Fruit fly (Drosophila melanogaster) whole organism, embryonic: ENCODE data around the gene Lcp65Ae.

Experiments
- Antp ChIP-seq: fragments of 200-800 bp; sonication (Bioruptor generic); optimal IDR thresholded peaks from 3 replicates; lab custom pipeline; 2016; ENCODE audit warnings: missing biosample characterization, missing genetic modification characterization
- Blimp-1 ChIP-seq: fragments of 200-800 bp; sonication (Bioruptor generic); optimal IDR thresholded peaks from 3 replicates; lab custom pipeline; 2018; ENCODE audit warnings: missing biosample characterization, missing genetic modification characterization, mild to moderate bottlenecking, moderate library complexity, missing genetic modification reagents
- C15 ChIP-seq: fragments of 200-800 bp; sonication (Bioruptor generic); IDR thresholded peaks from 3 replicates; pipeline ENCODE4 v1.3.6; 2022; ENCODE audit warnings: missing biosample characterization, missing genetic modification characterization
- CG10209 ChIP-seq: fragments of 200-800 bp; sonication (Bioruptor generic); optimal IDR thresholded peaks from 3 replicates; lab custom pipeline; 2017; ENCODE audit warnings: missing biosample characterization, mild to moderate bottlenecking, missing genetic modification characterization, missing genetic modification reagents
- CG11093 ChIP-seq: fragments of 200-800 bp; sonication (Bioruptor generic); IDR thresholded peaks from 3 replicates; pipeline ENCODE4 v1.3.6; 2022; ENCODE audit warnings: missing biosample characterization, missing genetic modification characterization
- CG11398 ChIP-seq: fragments of 200-800 bp; sonication (Bioruptor generic); optimal IDR thresholded peaks from 2 replicates; lab custom pipeline; 2016; ENCODE audit warnings: missing biosample characterization, missing genetic modification characterization
- CG11456 ChIP-seq: fragments of 200-800 bp; sonication (Bioruptor generic); IDR thresholded peaks from 3 replicates; pipeline ENCODE4 v1.3.6; 2022; ENCODE audit warnings: missing biosample characterization, missing genetic modification characterization
- CG11696 ChIP-seq: fragments of 200-800 bp; sonication (Bioruptor generic); IDR thresholded peaks from 2 replicates; pipeline ENCODE4 v1.3.6; 2022; ENCODE audit warnings: missing biosample characterization, missing genetic modification characterization
- CG12071 ChIP-seq: fragments of 200-800 bp; sonication (Bioruptor generic); optimal IDR thresholded peaks from 3 replicates; lab custom pipeline; 2018; ENCODE audit warnings: missing biosample characterization, mild to moderate bottlenecking, missing genetic modification characterization
- CG12104 ChIP-seq: fragments of 200-800 bp; sonication (Bioruptor generic); optimal IDR thresholded peaks from 3 replicates; lab custom pipeline; 2016; ENCODE audit warnings: missing biosample characterization, missing genetic modification characterization
- CG12219 ChIP-seq: fragments of 200-800 bp; sonication (Bioruptor generic); optimal IDR thresholded peaks from 3 replicates; lab custom pipeline; 2018; ENCODE audit warnings: missing biosample characterization, mild to moderate bottlenecking, missing genetic modification characterization
- CG1647 ChIP-seq: fragments of 200-800 bp; sonication (Bioruptor generic); optimal IDR thresholded peaks from 3 replicates; lab custom pipeline; 2016; ENCODE audit warnings: missing biosample characterization, missing genetic modification characterization
- CG17802 ChIP-seq: fragments of 200-800 bp; sonication (Bioruptor generic); optimal IDR thresholded peaks from 2 replicates; lab custom pipeline; 2018; ENCODE audit warnings: missing biosample characterization, mild to moderate bottlenecking, missing genetic modification characterization, moderate library complexity
- CG17829 ChIP-seq: fragments of 200-800 bp; optimal IDR thresholded peaks from 2 replicates; lab custom pipeline; 2019; ENCODE audit warnings: missing biosample characterization, mild to moderate bottlenecking, missing genetic modification characterization, moderate library complexity
- CG1832 ChIP-seq: fragments of 200-800 bp; sonication (Bioruptor generic); optimal IDR thresholded peaks from 2 replicates; lab custom pipeline; 2017; ENCODE audit warnings: missing biosample characterization, mild to moderate bottlenecking, missing genetic modification characterization, inconsistent platforms
- CG2120 ChIP-seq: fragments of 200-800 bp; sonication (Bioruptor generic); optimal IDR thresholded peaks from 3 replicates; lab custom pipeline; 2016; ENCODE audit warnings: missing biosample characterization, missing genetic modification characterization
- CG30020 ChIP-seq: fragments of 200-800 bp; optimal IDR thresholded peaks from 2 replicates; lab custom pipeline; 2019; ENCODE audit warnings: missing biosample characterization, mild to moderate bottlenecking, missing genetic modification characterization, moderate library complexity
- CG31365 ChIP-seq: fragments of 200-800 bp; sonication (Bioruptor generic); optimal IDR thresholded peaks from 2 replicates; lab custom pipeline; 2018; ENCODE audit warnings: missing biosample characterization, mild to moderate bottlenecking, missing genetic modification characterization
- CG31388 ChIP-seq: fragments of 200-800 bp; sonication (Bioruptor generic); optimal IDR thresholded peaks from 2 replicates; lab custom pipeline; 2016; ENCODE audit warnings: missing biosample characterization, missing genetic modification characterization
- CG3281 ChIP-seq: fragments of 200-800 bp; sonication (Bioruptor generic); optimal IDR thresholded peaks from 3 replicates; lab custom pipeline; 2017; ENCODE audit warnings: missing biosample characterization, mild to moderate bottlenecking, missing genetic modification characterization
- CG3407 ChIP-seq: fragments of 200-800 bp; sonication (Bioruptor generic); optimal IDR thresholded peaks from 2 replicates; lab custom pipeline; 2018; ENCODE audit warnings: missing biosample characterization, mild to moderate bottlenecking, missing genetic modification characterization
- CG4854 ChIP-seq: fragments of 200-800 bp; sonication (Bioruptor generic); optimal IDR thresholded peaks from 2 replicates; lab custom pipeline; 2016; ENCODE audit warnings: missing biosample characterization, missing genetic modification characterization, inconsistent platforms
- CG7271 ChIP-seq: fragments of 200-800 bp; sonication (Bioruptor generic); optimal IDR thresholded peaks from 2 replicates; lab custom pipeline; 2018; ENCODE audit warnings: missing biosample characterization, mild to moderate bottlenecking, missing genetic modification characterization, moderate library complexity
- CG7357 ChIP-seq: fragments of 200-800 bp; sonication (Bioruptor generic); IDR thresholded peaks from 3 replicates; pipeline ENCODE4 v1.3.6; 2022; ENCODE audit warnings: missing biosample characterization, missing genetic modification characterization
- CG7987 ChIP-seq: fragments of 200-800 bp; sonication (Bioruptor generic); optimal IDR thresholded peaks from 2 replicates; lab custom pipeline; 2018; ENCODE audit warnings: missing biosample characterization, mild to moderate bottlenecking, missing genetic modification characterization, moderate library complexity
- CG8290 ChIP-seq, 3 experiments: fragments of 200-800 bp; sonication (Bioruptor generic); optimal IDR thresholded peaks; 2 replicates each; lab custom pipeline; 2016 to 2019; ENCODE audit warnings: missing biosample characterization in 3 of 3, missing genetic modification characterization in 3 of 3, mild to moderate bottlenecking in 2 of 3, moderate library complexity in 1 of 3
- CG8388 ChIP-seq: fragments of 200-800 bp; sonication (Bioruptor generic); optimal IDR thresholded peaks from 2 replicates; lab custom pipeline; 2019; ENCODE audit warnings: missing biosample characterization, mild to moderate bottlenecking, missing genetic modification characterization, moderate library complexity
- CG9797 ChIP-seq: fragments of 200-800 bp; sonication (Bioruptor generic); optimal IDR thresholded peaks from 3 replicates; lab custom pipeline; 2018; ENCODE audit warnings: missing biosample characterization, mild to moderate bottlenecking, missing genetic modification characterization
- CG9876 ChIP-seq: fragments of 200-800 bp; sonication (Bioruptor generic); optimal IDR thresholded peaks from 2 replicates; lab custom pipeline; 2016; ENCODE audit warnings: missing biosample characterization, missing genetic modification characterization
- Fer1 ChIP-seq: fragments of 200-800 bp; sonication (Bioruptor generic); optimal IDR thresholded peaks from 2 replicates; lab custom pipeline; 2017; ENCODE audit warnings: missing biosample characterization, mild to moderate bottlenecking, missing genetic modification characterization
- Gsc ChIP-seq: fragments of 200-800 bp; sonication (Bioruptor generic); IDR thresholded peaks from 2 replicates; pipeline ENCODE4 v1.3.6; 2022; ENCODE audit warnings: missing biosample characterization, missing genetic modification characterization
- Gug ChIP-seq: fragments of 200-800 bp; sonication (Bioruptor generic); IDR thresholded peaks from 4 replicates; pipeline ENCODE4 v1.3.6; 2022; ENCODE audit warnings: missing biosample characterization, missing genetic modification characterization
- Hr39 ChIP-seq: fragments of >200 bp; optimal IDR thresholded peaks from 2 replicates; lab custom pipeline; 2017
- Lpt ChIP-seq: fragments of >200 bp; optimal IDR thresholded peaks from 2 replicates; lab custom pipeline; 2018; ENCODE audit warnings: missing biosample characterization, missing genetic modification characterization
- NC2α ChIP-seq: fragments of 200-800 bp; sonication (Bioruptor generic); optimal IDR thresholded peaks from 2 replicates; lab custom pipeline; 2016; ENCODE audit warnings: missing biosample characterization, missing genetic modification characterization
- NC2β ChIP-seq: fragments of 200-800 bp; sonication (Bioruptor generic); optimal IDR thresholded peaks from 2 replicates; lab custom pipeline; 2016; ENCODE audit warnings: missing biosample characterization, missing genetic modification characterization
- Nf-YA ChIP-seq: fragments of 200-800 bp; sonication (Bioruptor generic); IDR thresholded peaks from 2 replicates; pipeline ENCODE4 v1.3.6; 2022; ENCODE audit warnings: missing biosample characterization, missing genetic modification characterization
- Nf-YC ChIP-seq: fragments of 200-800 bp; optimal IDR thresholded peaks from 3 replicates; lab custom pipeline; 2019; ENCODE audit warnings: missing biosample characterization, mild to moderate bottlenecking, missing genetic modification characterization, moderate library complexity
- Scr ChIP-seq: fragments of 200-800 bp; sonication (Bioruptor generic); IDR thresholded peaks from 2 replicates; pipeline ENCODE4 v1.3.6; 2022; ENCODE audit warnings: missing biosample characterization, missing genetic modification characterization; ENCODE audit not compliant: partially characterized antibody
- Sry-δ ChIP-seq: fragments of 200-800 bp; sonication (Bioruptor generic); optimal IDR thresholded peaks from 2 replicates; lab custom pipeline; 2016; ENCODE audit warnings: missing biosample characterization, missing genetic modification characterization
- abd-A ChIP-seq: fragments of 200-800 bp; sonication (Bioruptor generic); optimal IDR thresholded peaks from 3 replicates; lab custom pipeline; 2019; ENCODE audit warnings: missing biosample characterization, mild to moderate bottlenecking, missing genetic modification characterization, moderate library complexity
- bowl ChIP-seq: fragments of 200-800 bp; sonication (Bioruptor generic); IDR thresholded peaks from 2 replicates; pipeline ENCODE4 v1.3.6; 2022; ENCODE audit warnings: missing biosample characterization, missing genetic modification characterization
- gcm ChIP-seq: fragments of 200-800 bp; sonication (Bioruptor generic); optimal IDR thresholded peaks from 2 replicates; lab custom pipeline; 2019; ENCODE audit warnings: missing biosample characterization, mild to moderate bottlenecking, missing genetic modification characterization, moderate library complexity
- gcm2 ChIP-seq: fragments of 200-800 bp; sonication (Bioruptor generic); optimal IDR thresholded peaks from 2 replicates; lab custom pipeline; 2016; ENCODE audit warnings: missing biosample characterization, missing genetic modification characterization
- grau ChIP-seq: fragments of 200-800 bp; optimal IDR thresholded peaks from 3 replicates; lab custom pipeline; 2019; ENCODE audit warnings: missing biosample characterization, mild to moderate bottlenecking, missing genetic modification characterization, moderate library complexity
- gt ChIP-seq: fragments of 200-800 bp; sonication (Bioruptor generic); IDR thresholded peaks from 2 replicates; pipeline ENCODE4 v1.3.6; 2022; ENCODE audit warnings: missing biosample characterization, missing genetic modification characterization
- hb ChIP-seq: fragments of 200-800 bp; sonication (Bioruptor generic); IDR thresholded peaks from 3 replicates; pipeline ENCODE4 v1.3.6; 2022; ENCODE audit warnings: missing biosample characterization, missing genetic modification characterization; ENCODE audit not compliant: partially characterized antibody
- kay ChIP-seq: fragments of 200-800 bp; sonication (Bioruptor generic); optimal IDR thresholded peaks from 2 replicates; lab custom pipeline; 2016; ENCODE audit warnings: missing biosample characterization, missing genetic modification characterization
- sqz ChIP-seq: fragments of 200-800 bp; sonication (Bioruptor generic); optimal IDR thresholded peaks from 3 replicates; lab custom pipeline; 2018; ENCODE audit warnings: missing biosample characterization, mild to moderate bottlenecking, missing genetic modification characterization
- unc-4 ChIP-seq: fragments of 200-800 bp; sonication (Bioruptor generic); IDR thresholded peaks from 2 replicates; pipeline ENCODE4 v1.3.6; 2022; ENCODE audit warnings: missing biosample characterization, missing genetic modification characterization; ENCODE audit not compliant: partially characterized antibody
- usp ChIP-seq: fragments of >200 bp; optimal IDR thresholded peaks from 2 replicates; lab custom pipeline; 2017; ENCODE audit warnings: missing biosample characterization, missing genetic modification characterization
- vnd ChIP-seq: fragments of 200-800 bp; sonication (Bioruptor generic); IDR thresholded peaks from 3 replicates; pipeline ENCODE4 v1.3.6; 2022; ENCODE audit warnings: missing biosample characterization, missing genetic modification characterization; ENCODE audit not compliant: partially characterized antibody

Gene Lcp65Ae

dm6 chr3L:6173826-6174255 lies 35.9 kb upstream of the Lcp65Ae start, which contains the start of the genes fmt and CG7376 (continued):
- peak; percentile 76 for TF ChIP-seq Sry-δ (GFP tag; lab: Kevin White, UChicago)
- no peak for TF ChIP-seq abd-A (tag; lab: Kevin White, UChicago)
- no peak for TF ChIP-seq CG3407 (GFP tag; lab: Kevin White, UChicago)
- TF ChIP-seq CG17802: peak; percentile 56
- TF ChIP-seq CG8290 (GFP tag; optimal IDR thresholded peaks at IDR 0.05; lab: Kevin White, UChicago): no peak
- TF ChIP-seq CG8290 (tag; optimal IDR thresholded peaks at IDR 0.05; lab: Kevin White, UChicago): no peak
- TF ChIP-seq Gsc (GFP tag; lab: Robert Waterston, UW): no peak
- TF ChIP-seq gcm2 (GFP tag; lab: Kevin White, UChicago): no peak
- TF ChIP-seq Blimp-1 (GFP tag; lab: Kevin White, UChicago): no peak
- TF ChIP-seq CG12104 (GFP tag; lab: Kevin White, UChicago): peak; percentile 34
- no peak for TF ChIP-seq C15 (GFP tag; lab: Robert Waterston, UW)
- no peak for TF ChIP-seq CG3281
- TF ChIP-seq CG31388 (GFP tag; lab: Kevin White, UChicago): no peak
- no peak for TF ChIP-seq Lpt (GFP tag; lab: Kevin White, UChicago)
- TF ChIP-seq CG31365: no peak
- TF ChIP-seq CG1832: no peak
- no peak for TF ChIP-seq Nf-YC (tag; lab: Kevin White, UChicago)
- no peak for TF ChIP-seq Fer1 (GFP tag; lab: Kevin White, UChicago)
- TF ChIP-seq CG11456: no peak
- peak; percentile 16 for TF ChIP-seq CG9797 (GFP tag; lab: Kevin White, UChicago)
- no peak for TF ChIP-seq CG12219
- no peak for TF ChIP-seq NC2β (GFP tag; lab: Kevin White, UChicago)
- TF ChIP-seq Antp: no peak
- no peak for TF ChIP-seq Nf-YA (GFP tag; lab: Robert Waterston, UW)
- no peak for TF ChIP-seq NC2α (GFP tag; lab: Kevin White, UChicago)
- no peak for TF ChIP-seq gcm (GFP tag; lab: Kevin White, UChicago)
- peak; percentile 56; the same call in 1 of the 2 replicates for TF ChIP-seq unc-4 (GFP tag; lab: Robert Waterston, UW)
- no peak for TF ChIP-seq Hr39 (lab: Kevin White, UChicago)
- no peak for TF ChIP-seq sqz (GFP tag; lab: Kevin White, UChicago)
- no peak for TF ChIP-seq Gug (GFP tag; lab: Robert Waterston, UW)
- TF ChIP-seq CG2120 (GFP tag; lab: Kevin White, UChicago): peak; percentile 43
- TF ChIP-seq CG17829: peak; percentile 69
- TF ChIP-seq CG4854: no peak
- TF ChIP-seq CG12071: no peak
- TF ChIP-seq hb (GFP tag; lab: Robert Waterston, UW): peak; percentile 86
- no peak for TF ChIP-seq CG10209 (GFP tag; lab: Kevin White, UChicago)
- no peak for TF ChIP-seq CG11093 (GFP tag; lab: Robert Waterston, UW)
- no peak for TF ChIP-seq grau (tag; lab: Kevin White, UChicago)
- TF ChIP-seq CG11696 (GFP tag; lab: Robert Waterston, UW): no peak
- TF ChIP-seq usp (GFP tag; lab: Kevin White, UChicago): no peak
- peak; percentile 93 for TF ChIP-seq CG7357 (GFP tag; lab: Robert Waterston, UW)
- TF ChIP-seq CG7271 (tag; lab: Kevin White, UChicago): no peak
- no peak for TF ChIP-seq CG7987 (GFP tag; lab: Kevin White, UChicago)
- no peak for TF ChIP-seq CG8388 (GFP tag; lab: Kevin White, UChicago)
- no peak for TF ChIP-seq CG11398 (GFP tag; lab: Kevin White, UChicago)
- no peak for TF ChIP-seq CG1647 (GFP tag; lab: Kevin White, UChicago)
- TF ChIP-seq gt (GFP tag; lab: Robert Waterston, UW): no peak
- peak; percentile 80 for TF ChIP-seq Scr (GFP tag; lab: Robert Waterston, UW)
- peak; percentile 94 for TF ChIP-seq CG30020 (tag; lab: Kevin White, UChicago)
- TF ChIP-seq bowl: no peak
- no peak for TF ChIP-seq kay
- no peak for TF ChIP-seq CG9876
- TF ChIP-seq vnd (GFP tag; lab: Robert Waterston, UW): peak; percentile 84
